Fruit fly (Drosophila melanogaster) whole organism, embryonic: ENCODE data around the gene Rh5.

Source experiments
- ATbp ChIP-seq: fragments of 200-800 bp; sonication (Bioruptor generic); optimal IDR thresholded peaks from 2 replicates; lab custom pipeline; 2017; ENCODE audit warnings: missing biosample characterization, mild to moderate bottlenecking, missing genetic modification characterization, missing genetic modification reagents
- Ada2b ChIP-seq: fragments of 200-800 bp; sonication (Bioruptor generic); IDR thresholded peaks from 2 replicates; pipeline ENCODE4 v1.3.6; 2022; ENCODE audit warnings: missing biosample characterization, missing genetic modification characterization
- Antp ChIP-seq: fragments of 200-800 bp; sonication (Bioruptor generic); optimal IDR thresholded peaks from 3 replicates; lab custom pipeline; 2016; ENCODE audit warnings: missing biosample characterization, missing genetic modification characterization
- BEAF-32 ChIP-seq: fragments of 200-800 bp; sonication (Bioruptor generic); optimal IDR thresholded peaks from 3 replicates; lab custom pipeline; 2017; ENCODE audit warnings: missing biosample characterization, missing genetic modification characterization, mild to moderate bottlenecking, moderate library complexity, missing genetic modification reagents
- CG10979 ChIP-seq: fragments of 200-800 bp; sonication (Bioruptor generic); optimal IDR thresholded peaks from 2 replicates; lab custom pipeline; 2018; ENCODE audit warnings: missing biosample characterization, mild to moderate bottlenecking, missing genetic modification characterization, moderate library complexity
- CG12236 ChIP-seq: fragments of 200-800 bp; sonication (Bioruptor generic); optimal IDR thresholded peaks from 2 replicates; lab custom pipeline; 2016; ENCODE audit warnings: missing biosample characterization, missing genetic modification characterization
- CG12744 ChIP-seq: fragments of 200-800 bp; sonication (Bioruptor generic); optimal IDR thresholded peaks from 2 replicates; lab custom pipeline; 2016; ENCODE audit warnings: missing biosample characterization, missing genetic modification characterization
- CG13296 ChIP-seq: fragments of 200-800 bp; sonication (Bioruptor generic); optimal IDR thresholded peaks from 3 replicates; lab custom pipeline; 2018; ENCODE audit warnings: missing biosample characterization, mild to moderate bottlenecking, missing genetic modification characterization
- CG14050 ChIP-seq: fragments of 200-800 bp; sonication (Bioruptor generic); IDR thresholded peaks from 3 replicates; pipeline ENCODE4 v1.3.6; 2022; ENCODE audit warnings: missing biosample characterization, missing genetic modification characterization
- CG1602 ChIP-seq: fragments of 200-800 bp; sonication (Bioruptor generic); optimal IDR thresholded peaks from 3 replicates; lab custom pipeline; 2016; ENCODE audit warnings: missing biosample characterization, missing genetic modification characterization
- CG17361 ChIP-seq: fragments of 200-800 bp; sonication (Bioruptor generic); IDR thresholded peaks from 3 replicates; pipeline ENCODE4 v1.3.6; 2022; ENCODE audit warnings: missing biosample characterization, missing genetic modification characterization
- CG17385 ChIP-seq: fragments of 200-800 bp; sonication (Bioruptor generic); optimal IDR thresholded peaks from 3 replicates; lab custom pipeline; 2018; ENCODE audit warnings: missing biosample characterization, mild to moderate bottlenecking, missing genetic modification characterization
- CG17568 ChIP-seq: fragments of 200-800 bp; sonication (Bioruptor generic); optimal IDR thresholded peaks from 2 replicates; lab custom pipeline; 2018; ENCODE audit warnings: missing biosample characterization, mild to moderate bottlenecking, missing genetic modification characterization, moderate library complexity
- CG31365 ChIP-seq: fragments of 200-800 bp; sonication (Bioruptor generic); optimal IDR thresholded peaks from 2 replicates; lab custom pipeline; 2018; ENCODE audit warnings: missing biosample characterization, mild to moderate bottlenecking, missing genetic modification characterization
- CG33557 ChIP-seq: fragments of 200-800 bp; sonication (Bioruptor generic); optimal IDR thresholded peaks from 2 replicates; lab custom pipeline; 2019; ENCODE audit warnings: missing biosample characterization, mild to moderate bottlenecking, missing genetic modification characterization, moderate library complexity
- CG3995 ChIP-seq: fragments of 200-800 bp; sonication (Bioruptor generic); optimal IDR thresholded peaks from 3 replicates; lab custom pipeline; 2016; ENCODE audit warnings: missing biosample characterization, missing genetic modification characterization
- CG6813 ChIP-seq: fragments of 200-800 bp; sonication (Bioruptor generic); optimal IDR thresholded peaks from 2 replicates; lab custom pipeline; 2017; ENCODE audit warnings: missing biosample characterization, missing genetic modification characterization, mild to moderate bottlenecking, moderate library complexity, missing genetic modification reagents
- CG7271 ChIP-seq: fragments of 200-800 bp; sonication (Bioruptor generic); optimal IDR thresholded peaks from 2 replicates; lab custom pipeline; 2018; ENCODE audit warnings: missing biosample characterization, mild to moderate bottlenecking, missing genetic modification characterization, moderate library complexity
- CG8765 ChIP-seq: fragments of 200-800 bp; sonication (Bioruptor generic); IDR thresholded peaks from 2 replicates; pipeline ENCODE4 v1.3.6; 2022; ENCODE audit warnings: missing biosample characterization, missing genetic modification characterization
- CG9609 ChIP-seq: fragments of 200-800 bp; sonication (Bioruptor generic); optimal IDR thresholded peaks from 3 replicates; lab custom pipeline; 2016; ENCODE audit warnings: missing biosample characterization, missing genetic modification characterization
- CG9797 ChIP-seq: fragments of 200-800 bp; sonication (Bioruptor generic); optimal IDR thresholded peaks from 3 replicates; lab custom pipeline; 2018; ENCODE audit warnings: missing biosample characterization, mild to moderate bottlenecking, missing genetic modification characterization
- D19B ChIP-seq: fragments of 200-800 bp; sonication (Bioruptor generic); optimal IDR thresholded peaks from 2 replicates; lab custom pipeline; 2017; ENCODE audit warnings: missing biosample characterization, mild to moderate bottlenecking, missing genetic modification characterization
- Dbx ChIP-seq: fragments of 200-800 bp; sonication (Bioruptor generic); IDR thresholded peaks from 3 replicates; pipeline ENCODE4 v1.3.6; 2022; ENCODE audit warnings: missing biosample characterization, missing genetic modification characterization
- Dll ChIP-seq: fragments of 200-800 bp; sonication (Bioruptor generic); IDR thresholded peaks from 4 replicates; pipeline ENCODE4 v1.3.6; 2022; ENCODE audit warnings: missing biosample characterization, missing genetic modification characterization; ENCODE audit not compliant: partially characterized antibody
- ERR ChIP-seq: fragments of 200-800 bp; sonication (Bioruptor generic); optimal IDR thresholded peaks from 2 replicates; lab custom pipeline; 2016; ENCODE audit warnings: missing biosample characterization, missing genetic modification characterization
- Ets65A ChIP-seq: fragments of 200-800 bp; sonication (Bioruptor generic); peaks from one replicate; lab custom pipeline; 2016; ENCODE audit warnings: missing biosample characterization, missing genetic modification characterization
- H2.0 ChIP-seq: fragments of 200-800 bp; sonication (Bioruptor generic); IDR thresholded peaks from 2 replicates; pipeline ENCODE4 v1.3.6; 2022; ENCODE audit warnings: missing biosample characterization, missing genetic modification characterization
- Hr51 ChIP-seq, 2 experiments: fragments of 200-800 bp; sonication (Bioruptor generic); optimal IDR thresholded peaks; 2 replicates in 1 of 2; 3 replicates in 1 of 2; lab custom pipeline; 2016 to 2018; ENCODE audit warnings: missing biosample characterization in 2 of 2, missing genetic modification characterization in 2 of 2, mild to moderate bottlenecking in 1 of 2, moderate library complexity in 1 of 2
- Lim3 ChIP-seq: fragments of 200-800 bp; sonication (Bioruptor generic); IDR thresholded peaks from 2 replicates; pipeline ENCODE4 v1.3.6; 2022; ENCODE audit warnings: missing biosample characterization, missing genetic modification characterization
- Nf-YC ChIP-seq: fragments of 200-800 bp; optimal IDR thresholded peaks from 3 replicates; lab custom pipeline; 2019; ENCODE audit warnings: missing biosample characterization, mild to moderate bottlenecking, missing genetic modification characterization, moderate library complexity
- Scr ChIP-seq: fragments of 200-800 bp; sonication (Bioruptor generic); IDR thresholded peaks from 2 replicates; pipeline ENCODE4 v1.3.6; 2022; ENCODE audit warnings: missing biosample characterization, missing genetic modification characterization; ENCODE audit not compliant: partially characterized antibody
- Sox100B ChIP-seq: fragments of 200-800 bp; sonication (Bioruptor generic); optimal IDR thresholded peaks from 3 replicates; lab custom pipeline; 2018; ENCODE audit warnings: missing biosample characterization, mild to moderate bottlenecking, missing genetic modification characterization
- Xrp1 ChIP-seq: fragments of 200-800 bp; sonication (Bioruptor generic); IDR thresholded peaks from 2 replicates; pipeline ENCODE4 v1.3.6; 2022; ENCODE audit warnings: missing biosample characterization, missing genetic modification characterization
- ara ChIP-seq: fragments of 200-800 bp; sonication (Bioruptor generic); IDR thresholded peaks from 2 replicates; pipeline ENCODE4 v1.3.6; 2022; ENCODE audit warnings: missing biosample characterization, missing genetic modification characterization
- br ChIP-seq: fragments of >200 bp; optimal IDR thresholded peaks from 2 replicates; lab custom pipeline; 2017
- cwo ChIP-seq: fragments of 200-800 bp; sonication (Bioruptor generic); optimal IDR thresholded peaks from 3 replicates; lab custom pipeline; 2017; ENCODE audit warnings: missing biosample characterization, missing genetic modification characterization, mild to moderate bottlenecking, moderate library complexity, missing genetic modification reagents
- dpn ChIP-seq, 2 experiments: fragments of 200-800 bp; sonication (Bioruptor generic); optimal IDR thresholded peaks; 3 replicates each; lab custom pipeline; 2016; ENCODE audit warnings: missing biosample characterization in 2 of 2, missing genetic modification characterization in 2 of 2
- fd64A ChIP-seq: fragments of 200-800 bp; sonication (Bioruptor generic); optimal IDR thresholded peaks from 3 replicates; lab custom pipeline; 2018; ENCODE audit warnings: missing biosample characterization, mild to moderate bottlenecking, missing genetic modification characterization
- gce ChIP-seq: fragments of 200-800 bp; sonication (Bioruptor generic); IDR thresholded peaks from 3 replicates; pipeline ENCODE4 v1.3.6; 2022; ENCODE audit warnings: missing biosample characterization, missing genetic modification characterization
- gfzf ChIP-seq: fragments of 200-800 bp; sonication (Bioruptor generic); optimal IDR thresholded peaks from 2 replicates; lab custom pipeline; 2016; ENCODE audit warnings: missing biosample characterization, mild to moderate bottlenecking, missing genetic modification characterization, moderate library complexity
- gsb-n ChIP-seq: fragments of 200-800 bp; sonication (Bioruptor generic); optimal IDR thresholded peaks from 3 replicates; lab custom pipeline; 2018; ENCODE audit warnings: missing biosample characterization, mild to moderate bottlenecking, missing genetic modification characterization
- her ChIP-seq: fragments of 200-800 bp; sonication (Bioruptor generic); optimal IDR thresholded peaks from 2 replicates; lab custom pipeline; 2016; ENCODE audit warnings: missing biosample characterization, missing genetic modification characterization
- jumu ChIP-seq: fragments of 200-800 bp; sonication (Bioruptor generic); optimal IDR thresholded peaks from 3 replicates; lab custom pipeline; 2016; ENCODE audit warnings: missing biosample characterization, missing genetic modification characterization
- kni ChIP-seq: fragments of 200-800 bp; sonication (Bioruptor generic); optimal IDR thresholded peaks from 3 replicates; lab custom pipeline; 2017; ENCODE audit warnings: mild to moderate bottlenecking, missing biosample characterization, missing genetic modification reagents, missing genetic modification characterization
- knrl ChIP-seq: fragments of 200-800 bp; sonication (Bioruptor generic); IDR thresholded peaks from 3 replicates; pipeline ENCODE4 v1.3.6; 2022; ENCODE audit warnings: missing biosample characterization, missing genetic modification characterization; ENCODE audit not compliant: partially characterized antibody
- mirr ChIP-seq: fragments of 200-800 bp; sonication (Bioruptor generic); optimal IDR thresholded peaks from 3 replicates; lab custom pipeline; 2018; ENCODE audit warnings: missing biosample characterization, mild to moderate bottlenecking, missing genetic modification characterization
- nerfin-1 ChIP-seq: fragments of 200-800 bp; sonication (Bioruptor generic); optimal IDR thresholded peaks from 3 replicates; lab custom pipeline; 2019; ENCODE audit warnings: missing biosample characterization, mild to moderate bottlenecking, missing genetic modification characterization, moderate library complexity
- sim ChIP-seq: fragments of 200-800 bp; sonication (Bioruptor generic); IDR thresholded peaks from 2 replicates; pipeline ENCODE4 v1.3.6; 2022; ENCODE audit warnings: missing biosample characterization, missing genetic modification characterization
- slbo ChIP-seq: fragments of 200-800 bp; sonication (Bioruptor generic); IDR thresholded peaks from 2 replicates; pipeline ENCODE4 v1.3.6; 2022; ENCODE audit warnings: missing biosample characterization, missing genetic modification characterization
- tup ChIP-seq: fragments of 200-800 bp; sonication (Bioruptor generic); optimal IDR thresholded peaks from 2 replicates; lab custom pipeline; 2016; ENCODE audit warnings: missing biosample characterization, mild to moderate bottlenecking, missing genetic modification characterization, moderate library complexity
- unpg ChIP-seq: fragments of 200-800 bp; sonication (Bioruptor generic); optimal IDR thresholded peaks from 3 replicates; lab custom pipeline; 2018; ENCODE audit warnings: missing biosample characterization, mild to moderate bottlenecking, missing genetic modification characterization, moderate library complexity
- zfh1 ChIP-seq: fragments of 200-800 bp; sonication (Bioruptor generic); IDR thresholded peaks from 3 replicates; pipeline ENCODE4 v1.3.6; 2022; ENCODE audit warnings: missing biosample characterization, missing genetic modification characterization

Gene Rh5

dm6 chr2L:12040510-12040909 is 32.6 kb downstream of the Rh5 start, which contains the start of gene CG6766 (continued):
- TF ChIP-seq CG12744 (GFP tag; lab: Kevin White, UChicago) (no peak), knrl (GFP tag; lab: Robert Waterston, UW) (no peak; the same call in 2 of the 3 replicates), Dll (GFP tag; lab: Robert Waterston, UW) (peak; percentile 29; the same call in 1 of the 4 replicates), CG33557 (GFP tag; lab: Kevin White, UChicago) (no peak), D19B (GFP tag; lab: Kevin White, UChicago) (no peak), CG9797 (GFP tag; lab: Kevin White, UChicago) (no peak), BEAF-32 (GFP tag; lab: Kevin White, UChicago) (peak; percentile 52), ATbp (no peak), br (lab: Kevin White, UChicago) (no peak), slbo (GFP tag; lab: Robert Waterston, UW) (no peak; the same call in 1 of the 2 replicates), H2.0 (GFP tag; lab: Robert Waterston, UW) (no peak), CG7271 (no peak), zfh1 (GFP tag; lab: Robert Waterston, UW) (no peak), CG17568 (GFP tag; lab: Kevin White, UChicago) (no peak), Dbx (GFP tag; lab: Robert Waterston, UW) (no peak), ara (GFP tag; lab: Robert Waterston, UW) (no peak), Ada2b (no peak), Antp (GFP tag; lab: Kevin White, UChicago) (no peak), kni (GFP tag; lab: Kevin White, UChicago) (no peak), CG31365 (no peak), fd64A (GFP tag; lab: Kevin White, UChicago) (no peak), Sox100B (no peak), gsb-n (no peak), Lim3 (GFP tag; lab: Robert Waterston, UW) (no peak), Xrp1 (no peak), Nf-YC (tag; lab: Kevin White, UChicago) (no peak), her (no peak), CG13296 (no peak), nerfin-1 (peak; percentile 91), CG8765 (no peak), Ets65A (GFP tag; lab: Kevin White, UChicago) (no peak), CG6813 (no peak), mirr (no peak), CG12236 (GFP tag; lab: Kevin White, UChicago) (no peak), CG9609 (GFP tag; lab: Kevin White, UChicago) (no peak), tup (GFP tag; lab: Kevin White, UChicago) (no peak), CG17385 (GFP tag; lab: Kevin White, UChicago) (peak; percentile 99), CG10979 (tag; lab: Kevin White, UChicago) (no peak), unpg (GFP tag; lab: Kevin White, UChicago) (no peak), cwo (GFP tag; lab: Kevin White, UChicago) (no peak), Scr (GFP tag; lab: Robert Waterston, UW) (peak; percentile 36; the same call in 1 of the 2 replicates), CG3995 (GFP tag; lab: Kevin White, UChicago) (peak; percentile 2), CG14050 (GFP tag; lab: Robert Waterston, UW) (no peak), gfzf (GFP tag; lab: Kevin White, UChicago) (peak; percentile 27), sim (GFP tag; lab: Robert Waterston, UW) (no peak), gce (GFP tag; lab: Robert Waterston, UW) (no peak), CG17361 (GFP tag; lab: Robert Waterston, UW) (no peak), jumu (GFP tag; lab: Kevin White, UChicago) (no peak), CG1602 (GFP tag; lab: Kevin White, UChicago) (no peak), Hr51 (GFP tag; optimal IDR thresholded peaks at IDR 0.05; lab: Kevin White, UChicago) (no peak), ERR (no peak), dpn (GFP tag; optimal IDR thresholded peaks at IDR 0.05; lab: Kevin White, UChicago) (no peak)
